Worm (Caenorhabditis elegans): Measurements from ENCODE around the gene dpy-13.
"Not testable (repeated sequence)": the region's sequence is repeated elsewhere in the genome, so short reads cannot be mapped to it uniquely, and the experiment has no call there.

The dpy-13 gene

ce11 chrIV:4235315-4236024 lies at the start of gene dpy-13, which contains the start of gene zipt-2.2:
dpy-13 (plus strand) TSS chrIV:4235614.
zipt-2.2 (minus strand) TSS chrIV:4235365.
- no peak for TF ChIP-seq unc-62 (GFP tag; optimal IDR thresholded peaks at IDR 0.05)

- TF ChIP-seq unc-62 (GFP tag; optimal IDR thresholded peaks at IDR 0.05), result not testable (repeated sequence)
Observed at ce11 chrIV:4186099-4186498, 49.3 kb upstream of the dpy-13 start, which contains the start of gene K08D10.11. K08D10.11 (minus strand) TSS chrIV:4186199.

DNA sequence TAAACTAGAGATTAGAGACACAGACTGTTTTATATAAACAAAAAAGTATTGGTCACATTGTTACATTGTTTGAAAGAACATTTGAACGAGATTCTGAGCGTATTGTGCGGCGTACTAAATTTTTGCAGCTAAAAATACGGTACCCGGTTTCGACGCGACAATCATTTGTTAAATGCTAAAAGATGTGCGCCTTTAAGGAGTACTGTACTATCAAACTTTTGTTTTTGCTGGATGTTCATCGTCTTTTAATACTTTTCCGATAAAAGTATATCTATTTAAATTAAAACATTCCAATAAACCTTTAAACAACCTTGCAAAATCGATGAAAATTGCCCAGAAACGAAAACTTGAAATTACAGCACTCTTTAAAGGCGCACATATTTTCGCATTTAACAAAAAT lies 38.7 kb upstream of the dpy-13 start, which contains the start of gene K06B9.6:
K06B9.6 (minus strand) TSS at position 101 of the 400 bp plus-strand sequence.
- TF ChIP-seq unc-62 (GFP tag; optimal IDR thresholded peaks at IDR 0.05), result not testable (repeated sequence)

DNA sequence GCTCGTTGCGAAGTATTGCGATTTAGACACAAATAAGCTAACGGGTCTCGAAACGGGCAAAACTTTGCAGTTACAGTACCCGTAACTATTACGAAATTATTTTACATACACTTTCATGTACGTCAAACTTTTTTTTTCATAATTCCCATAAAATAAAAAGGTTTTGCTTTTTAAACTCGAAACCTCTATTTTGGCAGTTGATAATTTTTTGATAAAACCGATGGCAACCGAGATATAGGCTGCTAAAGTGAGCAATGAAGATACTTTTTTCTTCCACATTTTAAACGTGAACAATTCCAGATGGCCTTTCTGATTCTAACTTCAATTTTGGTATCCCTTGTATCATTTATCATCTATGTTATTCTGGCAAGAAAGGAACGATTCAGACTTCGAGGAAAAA lies 38.2 kb upstream of the dpy-13 start, which contains the start of gene cyp-25A6:
cyp-25A6 (plus strand) TSS at position 301 of the 400 bp plus-strand sequence.
- TF ChIP-seq unc-62 (GFP tag; optimal IDR thresholded peaks at IDR 0.05), result not testable (repeated sequence)

ce11 chrIV:4204275-4204674 lies 31.1 kb upstream of the dpy-13 start, which contains the start of gene pax-2:
pax-2 (minus strand) TSS chrIV:4204375.
- no peak for TF ChIP-seq unc-62 (GFP tag; optimal IDR thresholded peaks at IDR 0.05)

- no peak for TF ChIP-seq unc-62 (GFP tag; optimal IDR thresholded peaks at IDR 0.05)
Observed at ce11 chrIV:4207088-4207487, 28.3 kb upstream of the dpy-13 start, which contains the start of gene osgn-1. osgn-1 (plus strand) TSS chrIV:4207388.

DNA sequence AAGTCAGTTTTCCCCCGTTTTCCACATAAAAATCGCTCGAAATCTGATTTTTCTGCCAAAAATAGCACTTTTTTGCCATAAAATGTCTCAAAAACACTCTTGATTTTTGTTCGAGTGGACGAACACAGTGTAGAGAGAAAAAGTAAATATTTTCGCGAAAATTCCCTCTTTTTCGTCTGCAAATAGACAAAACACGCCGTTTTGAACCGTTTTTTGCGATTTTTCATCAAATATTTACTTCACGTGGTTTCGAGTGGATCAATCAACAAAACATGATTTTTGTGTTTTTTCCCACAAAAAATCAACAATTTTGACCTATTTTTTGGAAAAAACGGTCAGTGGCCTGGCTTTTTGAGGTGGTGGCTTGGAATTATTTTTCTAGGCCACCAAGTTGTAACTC lies 26.3 kb upstream of the dpy-13 start:
- no peak for TF ChIP-seq unc-62 (GFP tag; optimal IDR thresholded peaks at IDR 0.05)

DNA sequence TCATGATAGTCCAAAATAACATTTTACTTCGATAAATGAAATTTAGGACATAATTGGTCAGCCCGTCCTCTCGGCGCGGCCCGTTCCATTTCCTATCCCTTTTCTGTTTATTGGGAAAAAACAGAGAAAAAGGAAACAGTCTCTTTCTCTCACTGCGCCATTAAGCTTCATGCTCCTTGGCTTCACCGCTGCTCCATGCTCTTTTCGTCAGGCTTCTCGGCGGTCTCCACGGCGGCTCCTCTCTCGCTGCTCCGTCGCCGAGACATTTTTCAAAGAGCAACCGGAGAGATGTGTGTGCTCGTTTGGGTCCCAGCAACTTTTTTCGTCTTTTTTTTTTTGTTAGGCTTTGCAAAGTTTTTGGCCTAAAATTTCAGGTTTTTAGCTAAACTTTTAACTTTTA lies 24.5 kb upstream of the dpy-13 start:
- TF ChIP-seq unc-62 (GFP tag; optimal IDR thresholded peaks at IDR 0.05), result no peak

ce11 chrIV:4212733-4213132 lies 22.7 kb upstream of the dpy-13 start:
- no peak for TF ChIP-seq unc-62 (GFP tag; optimal IDR thresholded peaks at IDR 0.05)

DNA sequence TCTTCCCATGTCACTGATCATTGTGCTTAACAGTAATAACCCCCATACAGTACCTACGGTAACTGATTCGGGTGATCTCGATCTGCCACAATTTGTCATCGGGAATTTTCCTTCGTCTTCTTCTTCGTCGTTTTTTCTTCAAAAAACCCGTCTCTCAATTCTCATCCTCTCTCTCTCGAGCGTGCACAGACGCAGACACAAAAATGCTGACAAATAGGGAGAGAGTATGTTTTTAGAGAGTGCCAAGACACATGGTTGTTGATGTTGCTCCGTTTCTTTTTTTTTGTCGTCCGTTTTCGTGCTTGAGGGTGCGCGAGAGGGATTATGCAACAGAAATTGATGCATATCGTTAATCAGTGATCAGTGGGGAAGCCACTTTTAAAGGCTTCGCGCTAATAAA lies 20.1 kb upstream of the dpy-13 start:
- no peak for TF ChIP-seq unc-62 (GFP tag; optimal IDR thresholded peaks at IDR 0.05)

- TF ChIP-seq unc-62 (GFP tag; optimal IDR thresholded peaks at IDR 0.05), result no peak
Observed at ce11 chrIV:4216099-4216894, 19.1 kb upstream of the dpy-13 start.

- TF ChIP-seq unc-62 (GFP tag; optimal IDR thresholded peaks at IDR 0.05), result no peak
Observed at ce11 chrIV:4218276-4218675, 17.1 kb upstream of the dpy-13 start.

- no peak for TF ChIP-seq unc-62 (GFP tag; optimal IDR thresholded peaks at IDR 0.05)
Observed at ce11 chrIV:4219983-4220382, 15.4 kb upstream of the dpy-13 start, which contains the start of gene F30B5.11. F30B5.11 (minus strand) TSS chrIV:4220083.

DNA sequence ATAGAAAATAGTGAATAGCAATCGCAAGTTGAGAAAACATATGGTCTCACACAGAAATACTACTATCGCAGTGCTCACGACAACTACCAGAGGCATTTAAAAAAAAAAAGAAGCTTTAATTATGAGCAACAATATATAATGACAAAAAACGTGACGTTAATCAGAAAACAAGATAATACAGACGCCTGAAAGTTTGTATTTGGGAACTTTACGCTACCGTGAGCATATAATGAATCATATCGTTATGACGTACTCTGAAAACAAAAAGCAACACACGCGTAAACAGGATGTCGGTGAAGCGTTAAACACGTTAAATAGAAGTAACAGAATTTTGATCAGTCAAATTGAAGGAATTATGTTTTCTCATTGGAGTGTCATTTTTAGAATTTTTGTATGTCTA lies 9.6 kb upstream of the dpy-13 start, which contains the start of gene srbc-71:
srbc-71 (minus strand) TSS at position 101 of the 400 bp plus-strand sequence.
- no peak for TF ChIP-seq unc-62 (GFP tag; optimal IDR thresholded peaks at IDR 0.05)

- no peak for TF ChIP-seq unc-62 (GFP tag; optimal IDR thresholded peaks at IDR 0.05)
Observed at ce11 chrIV:4227917-4228316, 7.5 kb upstream of the dpy-13 start, which contains the start of gene srbc-70. srbc-70 (minus strand) TSS chrIV:4228017.

- TF ChIP-seq unc-62 (GFP tag; optimal IDR thresholded peaks at IDR 0.05), result no peak
Observed at ce11 chrIV:4236025-4236407, 602 bp downstream of the dpy-13 start.
